Worm (Caenorhabditis elegans) whole organism, L2 larva: Measurements from ENCODE around the gene sir-2.3.

Experiments
- C34F6.9 ChIP-seq: fragments of 150-350 bp; optimal IDR thresholded peaks from 2 replicates; lab custom pipeline; 2014; ENCODE audit warnings: missing biosample characterization, missing genetic modification characterization
- F13H6.1 ChIP-seq: sonication (generic microtip); optimal IDR thresholded peaks from 2 replicates; lab custom pipeline; 2016; ENCODE audit warnings: missing genetic modification characterization, missing compliant biosample characterization
- R02D3.7 ChIP-seq: fragments of 150-350 bp; optimal IDR thresholded peaks from 2 replicates; lab custom pipeline; 2014; ENCODE audit warnings: missing biosample characterization, missing genetic modification characterization
- Y55F3AM.14 ChIP-seq: fragments of 200-800 bp; sonication (Bioruptor generic); optimal IDR thresholded peaks from 2 replicates; lab custom pipeline; 2018; ENCODE audit warnings: mild to moderate bottlenecking, missing genetic modification characterization, missing compliant biosample characterization
- ZK546.5 ChIP-seq: sonication (generic microtip); optimal IDR thresholded peaks from 2 replicates; lab custom pipeline; 2017; ENCODE audit warnings: missing biosample characterization, missing genetic modification characterization
- alr-1 ChIP-seq: fragments of 150-350 bp; optimal IDR thresholded peaks from 2 replicates; lab custom pipeline; 2014; ENCODE audit warnings: missing biosample characterization, missing genetic modification characterization
- aly-2 ChIP-seq: fragments of 150-350 bp; optimal IDR thresholded peaks from 2 replicates; lab custom pipeline; 2014; ENCODE audit warnings: missing biosample characterization, missing genetic modification characterization
- ama-1 ChIP-seq: fragments of 150-350 bp; optimal IDR thresholded peaks from 2 replicates; lab custom pipeline; 2018; ENCODE audit warnings: inconsistent platforms
- blmp-1 ChIP-seq: sonication (generic microtip); optimal IDR thresholded peaks from 2 replicates; lab custom pipeline; 2017; ENCODE audit warnings: missing genetic modification characterization, mild to moderate bottlenecking, missing compliant biosample characterization, antibody characterized with exemption, moderate library complexity; ENCODE audit not compliant: insufficient read depth
- ceh-82 ChIP-seq: fragments of 150-350 bp; optimal IDR thresholded peaks from 2 replicates; lab custom pipeline; 2014; ENCODE audit warnings: missing biosample characterization, missing genetic modification characterization
- crh-2 ChIP-seq: sonication (generic microtip); optimal IDR thresholded peaks from 2 replicates; lab custom pipeline; 2017; ENCODE audit warnings: missing biosample characterization, missing genetic modification characterization
- dmd-4 ChIP-seq: sonication (generic microtip); optimal IDR thresholded peaks from 2 replicates; lab custom pipeline; 2017; ENCODE audit warnings: missing biosample characterization, missing genetic modification characterization
- egl-27 ChIP-seq: sonication (generic microtip); optimal IDR thresholded peaks from 3 replicates; lab custom pipeline; 2017; ENCODE audit warnings: missing biosample characterization, missing genetic modification reagents, missing genetic modification characterization
- elt-1 ChIP-seq: fragments of 150-350 bp; optimal IDR thresholded peaks from 2 replicates; lab custom pipeline; 2014; ENCODE audit warnings: missing biosample characterization, missing genetic modification characterization
- elt-3 ChIP-seq: sonication (generic microtip); optimal IDR thresholded peaks from 2 replicates; lab custom pipeline; 2017; ENCODE audit warnings: missing biosample characterization, missing genetic modification characterization
- fos-1 ChIP-seq: fragments of 150-350 bp; optimal IDR thresholded peaks from 2 replicates; lab custom pipeline; 2014; ENCODE audit warnings: missing biosample characterization, missing genetic modification characterization
- gmeb-1 ChIP-seq: fragments of 150-350 bp; optimal IDR thresholded peaks from 2 replicates; lab custom pipeline; 2014; ENCODE audit warnings: missing biosample characterization, missing genetic modification characterization
- lin-11 ChIP-seq: fragments of 150-350 bp; sonication (generic microtip); optimal IDR thresholded peaks from 2 replicates; lab custom pipeline; 2014; ENCODE audit warnings: missing biosample characterization, missing genetic modification characterization, inconsistent platforms, mixed read lengths
- lin-13 ChIP-seq: fragments of 150-350 bp; optimal IDR thresholded peaks from 2 replicates; lab custom pipeline; 2014; ENCODE audit warnings: missing biosample characterization, missing genetic modification reagents, missing genetic modification characterization
- lin-39 ChIP-seq: fragments of 150-350 bp; optimal IDR thresholded peaks from 2 replicates; lab custom pipeline; 2014; ENCODE audit warnings: missing biosample characterization, missing genetic modification reagents, missing genetic modification characterization
- lsy-2 ChIP-seq, 2 experiments: fragments of 150-350 bp in 1 of 2; sonication (generic microtip) in 1 of 2; optimal IDR thresholded peaks; 2 replicates each; lab custom pipeline; 2014 to 2017; ENCODE audit warnings: missing biosample characterization in 2 of 2, missing genetic modification characterization in 2 of 2
- mab-5 ChIP-seq: fragments of 150-350 bp; optimal IDR thresholded peaks from 2 replicates; lab custom pipeline; 2014; ENCODE audit warnings: missing biosample characterization, missing genetic modification characterization
- mbf-1 ChIP-seq: sonication (generic microtip); optimal IDR thresholded peaks from 2 replicates; lab custom pipeline; 2017; ENCODE audit warnings: missing biosample characterization, missing genetic modification characterization
- mdl-1 ChIP-seq, 2 experiments: fragments of 150-350 bp in 1 of 2; sonication (generic microtip) in 1 of 2; optimal IDR thresholded peaks; 2 replicates each; lab custom pipeline; 2017; ENCODE audit warnings: missing biosample characterization in 2 of 2, missing genetic modification characterization in 2 of 2
- nhr-10 ChIP-seq: sonication (generic microtip); optimal IDR thresholded peaks from 2 replicates; lab custom pipeline; 2017; ENCODE audit warnings: missing biosample characterization, missing genetic modification characterization
- nhr-11 ChIP-seq: fragments of 150-350 bp; optimal IDR thresholded peaks from 2 replicates; lab custom pipeline; 2014; ENCODE audit warnings: missing biosample characterization, missing genetic modification characterization
- nhr-12 ChIP-seq: fragments of 150-350 bp; optimal IDR thresholded peaks from 2 replicates; lab custom pipeline; 2014; ENCODE audit warnings: missing biosample characterization, missing genetic modification characterization
- nhr-129 ChIP-seq: fragments of 150-350 bp; optimal IDR thresholded peaks from 2 replicates; lab custom pipeline; 2014; ENCODE audit warnings: missing biosample characterization, missing genetic modification characterization
- nhr-21 ChIP-seq: fragments of 150-350 bp; optimal IDR thresholded peaks from 2 replicates; lab custom pipeline; 2014; ENCODE audit warnings: missing biosample characterization, missing genetic modification characterization
- nhr-23 ChIP-seq: fragments of 150-350 bp; optimal IDR thresholded peaks from 2 replicates; lab custom pipeline; 2014; ENCODE audit warnings: missing biosample characterization, missing genetic modification reagents, missing genetic modification characterization
- nhr-237 ChIP-seq: fragments of 150-350 bp; optimal IDR thresholded peaks from 2 replicates; lab custom pipeline; 2014; ENCODE audit warnings: missing biosample characterization, missing genetic modification characterization
- nhr-25 ChIP-seq: fragments of 150-350 bp; sonication (generic microtip); optimal IDR thresholded peaks from 3 replicates; lab custom pipeline; 2014; ENCODE audit warnings: missing biosample characterization, missing genetic modification characterization
- nhr-6 ChIP-seq: fragments of 150-350 bp; optimal IDR thresholded peaks from 2 replicates; lab custom pipeline; 2014; ENCODE audit warnings: missing biosample characterization, missing genetic modification characterization
- nhr-77 ChIP-seq: fragments of 150-350 bp; optimal IDR thresholded peaks from 2 replicates; lab custom pipeline; 2014; ENCODE audit warnings: missing biosample characterization, missing genetic modification characterization
- peb-1 ChIP-seq: fragments of 150-350 bp; optimal IDR thresholded peaks from 2 replicates; lab custom pipeline; 2014; ENCODE audit warnings: missing biosample characterization, missing genetic modification characterization
- sem-4 ChIP-seq: fragments of 150-350 bp; optimal IDR thresholded peaks from 2 replicates; lab custom pipeline; 2014; ENCODE audit warnings: missing biosample characterization, missing genetic modification reagents, missing genetic modification characterization
- skn-1 ChIP-seq: sonication (generic microtip); optimal IDR thresholded peaks from 2 replicates; lab custom pipeline; 2017; ENCODE audit warnings: missing biosample characterization, missing genetic modification characterization
- sma-3 ChIP-seq: sonication (generic microtip); optimal IDR thresholded peaks from 2 replicates; lab custom pipeline; 2016; ENCODE audit warnings: missing genetic modification reagents, missing genetic modification characterization, missing compliant biosample characterization
- sma-9 ChIP-seq, 2 experiments: fragments of 150-350 bp in 1 of 2; sonication (generic microtip) in 1 of 2; optimal IDR thresholded peaks; 2 replicates each; lab custom pipeline; 2014 to 2016; ENCODE audit warnings: missing genetic modification characterization in 2 of 2, mild to moderate bottlenecking in 1 of 2, missing biosample characterization in 1 of 2, missing compliant biosample characterization in 1 of 2, missing genetic modification reagents in 1 of 2, moderate library complexity in 1 of 2
- unc-39 ChIP-seq: fragments of 150-350 bp; optimal IDR thresholded peaks from 2 replicates; lab custom pipeline; 2014; ENCODE audit warnings: missing biosample characterization, missing genetic modification characterization
- unc-55 ChIP-seq: fragments of 150-350 bp; sonication (generic microtip); optimal IDR thresholded peaks from 3 replicates; lab custom pipeline; 2014; ENCODE audit warnings: missing biosample characterization, missing genetic modification reagents, missing genetic modification characterization
- unc-62 ChIP-seq: fragments of 150-350 bp; optimal IDR thresholded peaks from 2 replicates; lab custom pipeline; 2014; ENCODE audit warnings: missing biosample characterization, missing genetic modification reagents, missing genetic modification characterization
- zag-1 ChIP-seq: fragments of 150-350 bp; optimal IDR thresholded peaks from 2 replicates; lab custom pipeline; 2014; ENCODE audit warnings: missing biosample characterization, missing genetic modification characterization
- ztf-1 ChIP-seq: fragments of 200-800 bp; sonication (Bioruptor generic); conservative IDR thresholded peaks from 2 replicates; pipeline ENCODE4 v1.3.6; 2022; ENCODE audit warnings: missing genetic modification characterization, missing compliant biosample characterization
- ztf-11 ChIP-seq: sonication (generic microtip); optimal IDR thresholded peaks from 2 replicates; lab custom pipeline; 2017; ENCODE audit warnings: missing biosample characterization, missing genetic modification characterization
- ztf-4 ChIP-seq: fragments of 150-350 bp; optimal IDR thresholded peaks from 2 replicates; lab custom pipeline; 2014; ENCODE audit warnings: missing biosample characterization, missing genetic modification characterization

sir-2.3 gene

DNA sequence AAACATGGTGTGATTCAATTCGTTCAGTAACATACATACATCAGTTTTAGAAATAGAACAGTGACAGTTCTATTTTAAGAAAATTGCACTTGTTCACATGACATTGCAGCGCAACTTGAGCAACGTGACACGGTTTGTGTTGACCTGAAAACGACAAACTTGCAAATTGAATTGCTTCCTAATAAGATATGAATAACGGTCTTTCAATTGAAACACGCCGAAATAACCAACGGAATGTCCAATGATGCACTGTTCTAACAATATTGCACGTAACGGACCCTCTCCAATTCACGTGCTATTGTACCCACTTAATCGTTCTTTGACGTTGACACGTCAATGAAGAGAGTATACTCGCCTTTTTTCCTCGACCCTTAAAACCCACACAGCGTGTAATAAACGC lies 28.3 kb downstream of the sir-2.3 start:
- TF ChIP-seq sma-3 (peak; percentile 15), nhr-6 (no peak), ztf-1 (GFP tag; lab: Robert Waterston, UW) (no peak), egl-27 (tag; lab: Kevin White, UChicago) (no peak), elt-1 (tag; lab: Kevin White, UChicago) (no peak), nhr-23 (no peak), elt-3 (tag; lab: Kevin White, UChicago) (no peak), ama-1 (no peak), gmeb-1 (tag; lab: Kevin White, UChicago) (no peak), lin-11 (no peak), ztf-11 (tag; lab: Kevin White, UChicago) (no peak), alr-1 (tag; lab: Kevin White, UChicago) (no peak), lin-13 (GFP tag; lab: Kevin White, UChicago) (no peak), nhr-10 (tag; lab: Kevin White, UChicago) (no peak), unc-62 (GFP tag; lab: Kevin White, UChicago) (no peak), ceh-82 (no peak), nhr-21 (tag; lab: Kevin White, UChicago) (peak; percentile 33), dmd-4 (no peak), nhr-12 (tag; lab: Kevin White, UChicago) (no peak), fos-1 (tag; lab: Kevin White, UChicago) (no peak), R02D3.7 (tag; lab: Kevin White, UChicago) (no peak), aly-2 (tag; lab: Kevin White, UChicago) (no peak), mdl-1 (tag; optimal IDR thresholded peaks at IDR 0.05; lab: Kevin White, UChicago) (peak in 1 of 2 experiments; percentile 0), nhr-237 (no peak), nhr-25 (tag; lab: Kevin White, UChicago) (peak; percentile 40), ZK546.5 (tag; lab: Kevin White, UChicago) (no peak), sem-4 (no peak), unc-55 (no peak), nhr-77 (tag; lab: Kevin White, UChicago) (no peak), blmp-1 (tag; lab: Kevin White, UChicago) (peak; percentile 35), lin-39 (tag; lab: Kevin White, UChicago) (no peak), sma-9 (GFP tag; optimal IDR thresholded peaks at IDR 0.05; lab: Kevin White, UChicago) (peak; percentile 87), sma-9 (tag; optimal IDR thresholded peaks at IDR 0.05; lab: Kevin White, UChicago) (no peak), peb-1 (tag; lab: Kevin White, UChicago) (no peak), unc-39 (tag; lab: Kevin White, UChicago) (no peak), nhr-11 (tag; lab: Kevin White, UChicago) (no peak), nhr-129 (tag; lab: Kevin White, UChicago) (peak; percentile 39), lsy-2 (tag; optimal IDR thresholded peaks at IDR 0.05; lab: Kevin White, UChicago) (peak in 1 of 2 experiments; percentile 15), ztf-4 (tag; lab: Kevin White, UChicago) (no peak), skn-1 (tag; lab: Kevin White, UChicago) (no peak), zag-1 (tag; lab: Kevin White, UChicago) (no peak), mab-5 (no peak), F13H6.1 (tag; lab: Kevin White, UChicago) (peak; percentile 0), Y55F3AM.14 (GFP tag; lab: Kevin White, UChicago) (no peak), crh-2 (tag; lab: Kevin White, UChicago) (peak; percentile 79), C34F6.9 (tag; lab: Kevin White, UChicago) (no peak)

DNA sequence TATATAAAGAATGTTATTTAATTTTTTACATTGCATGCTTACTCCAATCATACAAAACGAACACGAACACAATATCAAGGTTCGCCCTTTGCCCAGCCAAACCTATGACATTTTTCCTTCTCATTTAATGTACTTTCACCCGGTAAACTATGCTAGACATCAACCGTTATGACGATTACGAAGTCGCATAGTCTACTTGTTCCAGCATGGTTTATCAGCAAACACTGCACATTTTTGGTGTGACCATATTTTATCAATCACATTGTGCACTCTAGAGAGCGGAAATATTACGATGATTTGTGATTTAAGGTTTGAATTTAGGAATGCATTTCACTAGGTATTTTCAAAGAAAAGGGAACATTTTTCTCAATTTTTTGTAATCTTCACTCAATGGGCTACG lies 29.1 kb downstream of the sir-2.3 start:
- TF ChIP-seq F13H6.1 (tag; lab: Kevin White, UChicago) (peak; percentile 33), fos-1 (tag; lab: Kevin White, UChicago) (peak; percentile 82), crh-2 (tag; lab: Kevin White, UChicago) (peak; percentile 54), sma-9 (GFP tag; optimal IDR thresholded peaks at IDR 0.05; lab: Kevin White, UChicago) (peak; percentile 96), sma-9 (tag; optimal IDR thresholded peaks at IDR 0.05; lab: Kevin White, UChicago) (no peak), sma-3 (peak; percentile 38), unc-55 (no peak), nhr-129 (tag; lab: Kevin White, UChicago) (peak; percentile 29), mbf-1 (no peak)
